Fruit fly (Drosophila melanogaster) whole organism, embryonic: ENCODE data around the gene Rrp5.

Experiments
- Aef1 ChIP-seq: fragments of 200-800 bp; sonication (Bioruptor generic); IDR thresholded peaks from 3 replicates; pipeline ENCODE4 v1.3.6; 2022; ENCODE audit warnings: missing biosample characterization, missing genetic modification characterization
- CG10979 ChIP-seq: fragments of 200-800 bp; sonication (Bioruptor generic); optimal IDR thresholded peaks from 2 replicates; lab custom pipeline; 2018; ENCODE audit warnings: missing biosample characterization, mild to moderate bottlenecking, missing genetic modification characterization, moderate library complexity
- CG12104 ChIP-seq: fragments of 200-800 bp; sonication (Bioruptor generic); optimal IDR thresholded peaks from 3 replicates; lab custom pipeline; 2016; ENCODE audit warnings: missing biosample characterization, missing genetic modification characterization
- CG12942 ChIP-seq: fragments of 200-800 bp; sonication (Bioruptor generic); optimal IDR thresholded peaks from 3 replicates; lab custom pipeline; 2016; ENCODE audit warnings: missing biosample characterization, missing genetic modification characterization
- CG14667 ChIP-seq: fragments of 200-800 bp; sonication (Bioruptor generic); IDR thresholded peaks from 2 replicates; pipeline ENCODE4 v1.3.6; 2022; ENCODE audit warnings: missing biosample characterization, missing genetic modification characterization
- CG14710 ChIP-seq: fragments of 200-800 bp; sonication (Bioruptor generic); optimal IDR thresholded peaks from 3 replicates; lab custom pipeline; 2019; ENCODE audit warnings: missing biosample characterization, mild to moderate bottlenecking, missing genetic modification characterization, moderate library complexity
- CG15011 ChIP-seq: fragments of 200-800 bp; sonication (Bioruptor generic); optimal IDR thresholded peaks from 3 replicates; lab custom pipeline; 2018; ENCODE audit warnings: missing biosample characterization, mild to moderate bottlenecking, missing genetic modification characterization
- CG1602 ChIP-seq: fragments of 200-800 bp; sonication (Bioruptor generic); optimal IDR thresholded peaks from 3 replicates; lab custom pipeline; 2016; ENCODE audit warnings: missing biosample characterization, missing genetic modification characterization
- CG16815 ChIP-seq: fragments of 200-800 bp; sonication (Bioruptor generic); optimal IDR thresholded peaks from 3 replicates; lab custom pipeline; 2017; ENCODE audit warnings: missing biosample characterization, mild to moderate bottlenecking, missing genetic modification characterization
- CG17186 ChIP-seq: fragments of 200-800 bp; sonication (Bioruptor generic); optimal IDR thresholded peaks from 3 replicates; lab custom pipeline; 2017; ENCODE audit warnings: missing biosample characterization, missing genetic modification reagents, missing genetic modification characterization
- CG17328 ChIP-seq: fragments of 200-800 bp; sonication (Bioruptor generic); IDR thresholded peaks from 2 replicates; pipeline ENCODE4 v1.3.6; 2022; ENCODE audit warnings: missing biosample characterization, missing genetic modification characterization
- CG30431 ChIP-seq: fragments of 200-800 bp; sonication (Bioruptor generic); optimal IDR thresholded peaks from 2 replicates; lab custom pipeline; 2017; ENCODE audit warnings: missing biosample characterization, missing genetic modification characterization
- CG4360 ChIP-seq: fragments of 200-800 bp; sonication (Bioruptor generic); IDR thresholded peaks from 2 replicates; pipeline ENCODE4 v1.3.6; 2022; ENCODE audit warnings: missing biosample characterization, missing genetic modification characterization
- CG4820 ChIP-seq: fragments of 200-800 bp; sonication (Bioruptor generic); optimal IDR thresholded peaks from 3 replicates; lab custom pipeline; 2016; ENCODE audit warnings: missing biosample characterization, missing genetic modification characterization
- CG6813 ChIP-seq: fragments of 200-800 bp; sonication (Bioruptor generic); optimal IDR thresholded peaks from 2 replicates; lab custom pipeline; 2017; ENCODE audit warnings: missing biosample characterization, missing genetic modification characterization, mild to moderate bottlenecking, moderate library complexity, missing genetic modification reagents
- CG8765 ChIP-seq: fragments of 200-800 bp; sonication (Bioruptor generic); IDR thresholded peaks from 2 replicates; pipeline ENCODE4 v1.3.6; 2022; ENCODE audit warnings: missing biosample characterization, missing genetic modification characterization
- CG8924 ChIP-seq: fragments of 200-800 bp; optimal IDR thresholded peaks from 3 replicates; lab custom pipeline; 2019; ENCODE audit warnings: missing biosample characterization, mild to moderate bottlenecking, missing genetic modification characterization, moderate library complexity
- CG9797 ChIP-seq: fragments of 200-800 bp; sonication (Bioruptor generic); optimal IDR thresholded peaks from 3 replicates; lab custom pipeline; 2018; ENCODE audit warnings: missing biosample characterization, mild to moderate bottlenecking, missing genetic modification characterization
- Camta ChIP-seq: fragments of 200-800 bp; sonication (Bioruptor generic); optimal IDR thresholded peaks from 2 replicates; lab custom pipeline; 2016; ENCODE audit warnings: missing biosample characterization, missing genetic modification characterization
- Dbx ChIP-seq: fragments of 200-800 bp; sonication (Bioruptor generic); IDR thresholded peaks from 3 replicates; pipeline ENCODE4 v1.3.6; 2022; ENCODE audit warnings: missing biosample characterization, missing genetic modification characterization
- Dip3 ChIP-seq: fragments of 200-800 bp; sonication (Bioruptor generic); optimal IDR thresholded peaks from 3 replicates; lab custom pipeline; 2016; ENCODE audit warnings: missing biosample characterization, missing genetic modification characterization
- Dp ChIP-seq: fragments of 200-800 bp; sonication (Bioruptor generic); optimal IDR thresholded peaks from 2 replicates; lab custom pipeline; 2018; ENCODE audit warnings: missing biosample characterization, mild to moderate bottlenecking, missing genetic modification characterization, moderate library complexity
- Elba2 ChIP-seq: fragments of 200-800 bp; sonication (Bioruptor generic); optimal IDR thresholded peaks from 3 replicates; lab custom pipeline; 2016; ENCODE audit warnings: missing biosample characterization, missing genetic modification characterization
- Fer3 ChIP-seq: fragments of 200-800 bp; sonication (Bioruptor generic); optimal IDR thresholded peaks from 2 replicates; lab custom pipeline; 2018; ENCODE audit warnings: missing biosample characterization, mild to moderate bottlenecking, missing genetic modification characterization, moderate library complexity
- H2.0 ChIP-seq: fragments of 200-800 bp; sonication (Bioruptor generic); IDR thresholded peaks from 2 replicates; pipeline ENCODE4 v1.3.6; 2022; ENCODE audit warnings: missing biosample characterization, missing genetic modification characterization
- HmgD ChIP-seq: fragments of 200-800 bp; sonication (Bioruptor generic); optimal IDR thresholded peaks from 3 replicates; lab custom pipeline; 2016; ENCODE audit warnings: missing biosample characterization, missing genetic modification characterization
- Hmr ChIP-seq: fragments of 200-800 bp; sonication (Bioruptor generic); optimal IDR thresholded peaks from 3 replicates; lab custom pipeline; 2017; ENCODE audit warnings: mild to moderate bottlenecking, missing biosample characterization, missing genetic modification reagents, missing genetic modification characterization
- Hr78 ChIP-seq, 2 experiments: fragments of 200-800 bp in 1 of 2; fragments of >200 bp in 1 of 2; sonication (Bioruptor generic) in 1 of 2; optimal IDR thresholded peaks; 2 replicates each; lab custom pipeline; 2017 to 2019; ENCODE audit warnings: missing biosample characterization in 2 of 2, missing genetic modification characterization in 2 of 2, mild to moderate bottlenecking in 1 of 2, moderate library complexity in 1 of 2
- MESR4 ChIP-seq: fragments of 200-800 bp; sonication (Bioruptor generic); optimal IDR thresholded peaks from 2 replicates; lab custom pipeline; 2018; ENCODE audit warnings: missing biosample characterization, mild to moderate bottlenecking, missing genetic modification characterization, moderate library complexity
- Med ChIP-seq: fragments of 200-800 bp; sonication (Bioruptor generic); peaks from one replicate; lab custom pipeline; 2016; ENCODE audit warnings: missing biosample characterization, missing genetic modification characterization, mild to moderate bottlenecking, inconsistent platforms, moderate library complexity
- Six4 ChIP-seq: fragments of 200-800 bp; sonication (Bioruptor generic); optimal IDR thresholded peaks from 2 replicates; lab custom pipeline; 2016; ENCODE audit warnings: missing biosample characterization, missing genetic modification characterization
- Spps ChIP-seq: fragments of 200-800 bp; sonication (Bioruptor generic); optimal IDR thresholded peaks from 2 replicates; lab custom pipeline; 2018; ENCODE audit warnings: missing biosample characterization, mild to moderate bottlenecking, missing genetic modification characterization
- Taf1 ChIP-seq: fragments of 200-800 bp; sonication (Bioruptor generic); IDR thresholded peaks from 2 replicates; pipeline ENCODE4 v1.3.6; 2022; ENCODE audit warnings: missing biosample characterization, missing genetic modification characterization
- Tbp ChIP-seq: fragments of >200 bp; optimal IDR thresholded peaks from 2 replicates; lab custom pipeline; 2018; ENCODE audit warnings: missing biosample characterization, missing genetic modification characterization
- Usf ChIP-seq: fragments of 200-800 bp; sonication (Bioruptor generic); optimal IDR thresholded peaks from 2 replicates; lab custom pipeline; 2017; ENCODE audit warnings: missing genotype, missing biosample characterization, missing genetic modification characterization
- Xbp1 ChIP-seq: fragments of 200-800 bp; sonication (Bioruptor generic); optimal IDR thresholded peaks from 3 replicates; lab custom pipeline; 2016; ENCODE audit warnings: missing biosample characterization, mild to moderate bottlenecking, missing genetic modification characterization
- chm ChIP-seq: fragments of 200-800 bp; sonication (Bioruptor generic); IDR thresholded peaks from 2 replicates; pipeline ENCODE4 v1.3.6; 2022; ENCODE audit warnings: missing biosample characterization, missing genetic modification characterization
- dm ChIP-seq: fragments of 200-800 bp; sonication (Bioruptor generic); optimal IDR thresholded peaks from 3 replicates; lab custom pipeline; 2016; ENCODE audit warnings: missing biosample characterization, missing genetic modification characterization
- dmrt11E ChIP-seq: fragments of 200-800 bp; sonication (Bioruptor generic); optimal IDR thresholded peaks from 3 replicates; lab custom pipeline; 2018; ENCODE audit warnings: missing biosample characterization, mild to moderate bottlenecking, missing genetic modification characterization, moderate library complexity
- en ChIP-seq: fragments of 200-800 bp; sonication (Bioruptor generic); optimal IDR thresholded peaks from 2 replicates; lab custom pipeline; 2016; ENCODE audit warnings: missing biosample characterization, missing genetic modification characterization
- eyg ChIP-seq: fragments of 200-800 bp; sonication (Bioruptor generic); optimal IDR thresholded peaks from 3 replicates; lab custom pipeline; 2016; ENCODE audit warnings: missing biosample characterization, missing genetic modification characterization
- fd3F ChIP-seq: fragments of 200-800 bp; sonication (Bioruptor generic); optimal IDR thresholded peaks from 2 replicates; lab custom pipeline; 2018; ENCODE audit warnings: missing biosample characterization, mild to moderate bottlenecking, missing genetic modification characterization, moderate library complexity
- jumu ChIP-seq: fragments of 200-800 bp; sonication (Bioruptor generic); optimal IDR thresholded peaks from 3 replicates; lab custom pipeline; 2016; ENCODE audit warnings: missing biosample characterization, missing genetic modification characterization
- lmd ChIP-seq: fragments of 200-800 bp; sonication (Bioruptor generic); IDR thresholded peaks from 2 replicates; pipeline ENCODE4 v1.3.6; 2022; ENCODE audit warnings: missing biosample characterization, missing genetic modification characterization
- run ChIP-seq: fragments of 200-800 bp; sonication (Bioruptor generic); optimal IDR thresholded peaks from 3 replicates; lab custom pipeline; 2018; ENCODE audit warnings: missing biosample characterization, mild to moderate bottlenecking, missing genetic modification characterization
- slp2 ChIP-seq: fragments of 200-800 bp; sonication (Bioruptor generic); optimal IDR thresholded peaks from 2 replicates; lab custom pipeline; 2016; ENCODE audit warnings: missing biosample characterization, missing genetic modification characterization
- tin ChIP-seq: fragments of 200-800 bp; sonication (Bioruptor generic); optimal IDR thresholded peaks from 3 replicates; lab custom pipeline; 2016; ENCODE audit warnings: missing biosample characterization, missing genetic modification characterization
- unc-4 ChIP-seq: fragments of 200-800 bp; sonication (Bioruptor generic); IDR thresholded peaks from 2 replicates; pipeline ENCODE4 v1.3.6; 2022; ENCODE audit warnings: missing biosample characterization, missing genetic modification characterization; ENCODE audit not compliant: partially characterized antibody
- vfl ChIP-seq: fragments of 200-800 bp; sonication (Bioruptor generic); optimal IDR thresholded peaks from 2 replicates; lab custom pipeline; 2016; ENCODE audit warnings: missing biosample characterization, missing genetic modification characterization
- yki ChIP-seq: fragments of >200 bp; optimal IDR thresholded peaks from 3 replicates; lab custom pipeline; 2018

The Rrp5 gene

dm6 chr3R:24348420-24349190 is 15.5 kb upstream of the Rrp5 start, which contains the start of the genes CG5746 and CG6454:
Gene CG5746, minus strand, starts transcription at chr3R:24348791.
Gene CG6454, plus strand, starts transcription at chr3R:24349182.
- TF ChIP-seq H2.0 (GFP tag; lab: Robert Waterston, UW) (0 out of 2 replicates have a peak, but pooled peaks have one; percentile 43), CG4360 (GFP tag; lab: Robert Waterston, UW) (peak; percentile 79), CG17328 (GFP tag; lab: Robert Waterston, UW) (peak; percentile 54), CG17186 (GFP tag; lab: Kevin White, UChicago) (peak; percentile 69), CG15011 (GFP tag; lab: Kevin White, UChicago) (no peak), HmgD (GFP tag; lab: Kevin White, UChicago) (no peak), Hr78 (GFP tag; optimal IDR thresholded peaks at IDR 0.05; lab: Kevin White, UChicago) (no peak), CG10979 (tag; lab: Kevin White, UChicago) (peak; percentile 27), MESR4 (peak; percentile 99), eyg (peak; percentile 11), Camta (GFP tag; lab: Kevin White, UChicago) (peak; percentile 18), Tbp (peak; percentile 59), Xbp1 (GFP tag; lab: Kevin White, UChicago) (peak; percentile 68), CG14667 (GFP tag; lab: Robert Waterston, UW) (no peak), unc-4 (GFP tag; lab: Robert Waterston, UW) (no peak), Dp (GFP tag; lab: Kevin White, UChicago) (peak; percentile 14), Dip3 (GFP tag; lab: Kevin White, UChicago) (peak; percentile 71), tin (peak; percentile 45), CG8924 (tag; lab: Kevin White, UChicago) (peak; percentile 72), CG30431 (GFP tag; lab: Kevin White, UChicago) (no peak), Hmr (no peak), Six4 (GFP tag; lab: Kevin White, UChicago) (peak; percentile 33), jumu (peak; percentile 61), CG6813 (GFP tag; lab: Kevin White, UChicago) (no peak), Med (peak; percentile 64), slp2 (GFP tag; lab: Kevin White, UChicago) (peak; percentile 48), Dbx (GFP tag; lab: Robert Waterston, UW) (0 out of 3 replicates have a peak, but pooled peaks have one; percentile 48), CG12942 (GFP tag; lab: Kevin White, UChicago) (peak; percentile 69), Aef1 (GFP tag; lab: Robert Waterston, UW) (peak; percentile 50; the same call in 2 of the 3 replicates), fd3F (peak; percentile 39), vfl (peak; percentile 20), Taf1 (GFP tag; lab: Robert Waterston, UW) (0 out of 2 replicates have a peak, but pooled peaks have one; percentile 32), run (no peak), Usf (GFP tag; lab: Kevin White, UChicago) (peak; percentile 12), en (GFP tag; lab: Kevin White, UChicago) (no peak), dm (GFP tag; lab: Kevin White, UChicago) (peak; percentile 36), yki (lab: Kevin White, UChicago) (no peak), CG12104 (GFP tag; lab: Kevin White, UChicago) (peak; percentile 46), CG8765 (GFP tag; lab: Robert Waterston, UW) (peak; percentile 31; the same call in 1 of the 2 replicates), CG1602 (GFP tag; lab: Kevin White, UChicago) (peak; percentile 51), chm (GFP tag; lab: Robert Waterston, UW) (no peak), CG9797 (peak; percentile 61), lmd (GFP tag; lab: Robert Waterston, UW) (peak; percentile 39; the same call in 1 of the 2 replicates), dmrt11E (tag; lab: Kevin White, UChicago) (peak; percentile 61), CG16815 (GFP tag; lab: Kevin White, UChicago) (peak; percentile 43), Elba2 (GFP tag; lab: Kevin White, UChicago) (peak; percentile 10), CG4820 (peak; percentile 55), CG14710 (tag; lab: Kevin White, UChicago) (peak; percentile 86), Spps (no peak), Fer3 (no peak)
